Worm (Caenorhabditis elegans) whole organism, L2 larva: Measurements from ENCODE around the gene fbxl-4.

Experiments
- C34F6.9 ChIP-seq: fragments of 150-350 bp; optimal IDR thresholded peaks from 2 replicates; lab custom pipeline; 2014; ENCODE audit warnings: missing biosample characterization, missing genetic modification characterization
- R02D3.7 ChIP-seq: fragments of 150-350 bp; optimal IDR thresholded peaks from 2 replicates; lab custom pipeline; 2014; ENCODE audit warnings: missing biosample characterization, missing genetic modification characterization
- aly-2 ChIP-seq: fragments of 150-350 bp; optimal IDR thresholded peaks from 2 replicates; lab custom pipeline; 2014; ENCODE audit warnings: missing biosample characterization, missing genetic modification characterization
- dmd-4 ChIP-seq: sonication (generic microtip); optimal IDR thresholded peaks from 2 replicates; lab custom pipeline; 2017; ENCODE audit warnings: missing biosample characterization, missing genetic modification characterization
- egl-27 ChIP-seq: sonication (generic microtip); optimal IDR thresholded peaks from 3 replicates; lab custom pipeline; 2017; ENCODE audit warnings: missing biosample characterization, missing genetic modification reagents, missing genetic modification characterization
- gmeb-1 ChIP-seq: fragments of 150-350 bp; optimal IDR thresholded peaks from 2 replicates; lab custom pipeline; 2014; ENCODE audit warnings: missing biosample characterization, missing genetic modification characterization
- lin-39 ChIP-seq: fragments of 150-350 bp; optimal IDR thresholded peaks from 2 replicates; lab custom pipeline; 2014; ENCODE audit warnings: missing biosample characterization, missing genetic modification reagents, missing genetic modification characterization
- nhr-25 ChIP-seq: fragments of 150-350 bp; sonication (generic microtip); optimal IDR thresholded peaks from 3 replicates; lab custom pipeline; 2014; ENCODE audit warnings: missing biosample characterization, missing genetic modification characterization
- nhr-77 ChIP-seq: fragments of 150-350 bp; optimal IDR thresholded peaks from 2 replicates; lab custom pipeline; 2014; ENCODE audit warnings: missing biosample characterization, missing genetic modification characterization

DNA sequence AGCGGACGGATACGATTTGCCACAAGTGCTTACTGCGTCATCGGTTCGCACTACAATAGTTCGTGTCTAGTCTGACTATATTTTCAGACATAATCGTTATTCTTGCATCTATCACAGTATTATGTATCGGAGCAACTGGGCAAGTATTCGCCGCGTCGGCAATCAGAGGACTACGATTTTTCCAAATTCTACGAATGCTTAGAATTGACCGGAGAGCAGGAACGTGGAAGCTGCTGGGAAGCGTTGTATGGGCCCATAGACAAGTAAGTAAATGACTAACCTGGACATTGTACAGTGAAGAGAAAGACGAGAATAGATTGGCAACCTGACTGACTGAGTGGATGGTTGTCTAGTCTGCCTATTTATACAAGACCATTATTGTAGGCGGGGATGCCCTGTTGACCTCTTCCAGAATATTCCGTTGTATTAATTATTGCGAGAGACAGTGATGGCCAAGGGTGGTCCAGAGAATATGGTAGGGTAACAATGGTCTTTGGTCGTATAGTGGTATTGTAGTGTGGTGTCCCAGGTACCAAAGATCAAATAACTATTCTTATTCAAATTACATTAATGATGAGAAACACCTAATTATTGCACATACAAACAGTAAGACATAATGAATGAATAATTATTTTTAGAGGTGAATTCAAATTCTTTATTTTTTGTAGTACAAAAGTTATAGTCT lies 34.1 kb downstream of the fbxl-4 start, which contains the start of gene clec-266:
- TF ChIP-seq lin-39 (tag; lab: Kevin White, UChicago) (no peak), R02D3.7 (tag; lab: Kevin White, UChicago) (no peak), gmeb-1 (tag; lab: Kevin White, UChicago) (no peak), aly-2 (tag; lab: Kevin White, UChicago) (no peak), nhr-77 (tag; lab: Kevin White, UChicago) (no peak), nhr-25 (tag; lab: Kevin White, UChicago) (no peak), C34F6.9 (no peak), dmd-4 (tag; lab: Kevin White, UChicago) (no peak), egl-27 (tag; lab: Kevin White, UChicago) (no peak)
